Worm (Caenorhabditis elegans): Measurements from ENCODE around the gene swan-1.

ce11 chrV:13848379-13848778 is 41.3 kb upstream of the swan-1 start, which contains the start of gene srx-133:
- TF ChIP-seq fkh-4 (tag; optimal IDR thresholded peaks at IDR 0.05; ENCODE audit: borderline replicate concordance) (no peak), snpc-4 (tag; optimal IDR thresholded peaks at IDR 0.05) (no peak), mep-1 (tag; optimal IDR thresholded peaks at IDR 0.05) (no peak), nhr-28 (tag; optimal IDR thresholded peaks at IDR 0.05) (no peak), unc-62 (GFP tag; optimal IDR thresholded peaks at IDR 0.05) (no peak), nhr-237 (tag; optimal IDR thresholded peaks at IDR 0.05) (no peak)
